Worm (Caenorhabditis elegans) whole organism, mixed stage, embryonic: ENCODE results near the gene R04B3.3.

Experiments used
- lsy-2 ChIP-seq: fragments of 150-350 bp; optimal IDR thresholded peaks from 2 replicates; lab custom pipeline; 2014; ENCODE audit warnings: missing biosample characterization, missing genetic modification characterization
- mep-1 ChIP-seq: fragments of 150-350 bp; optimal IDR thresholded peaks from 2 replicates; lab custom pipeline; 2017; ENCODE audit warnings: missing biosample characterization, missing genetic modification reagents, missing genetic modification characterization, inconsistent platforms
- nhr-237 ChIP-seq: fragments of 150-350 bp; optimal IDR thresholded peaks from 2 replicates; lab custom pipeline; 2014; ENCODE audit warnings: missing biosample characterization, missing genetic modification characterization
- nhr-76 ChIP-seq: sonication (generic microtip); optimal IDR thresholded peaks from 2 replicates; lab custom pipeline; 2017; ENCODE audit warnings: missing biosample characterization, missing genetic modification characterization
- sptf-1 ChIP-seq: sonication (generic microtip); optimal IDR thresholded peaks from 2 replicates; lab custom pipeline; 2017; ENCODE audit warnings: mild to moderate bottlenecking, missing genetic modification characterization, moderate library complexity, missing compliant biosample characterization
- unc-39 ChIP-seq: fragments of 150-350 bp; optimal IDR thresholded peaks from 2 replicates; lab custom pipeline; 2014; ENCODE audit warnings: missing biosample characterization, missing genetic modification characterization
- unc-62 ChIP-seq: fragments of 150-350 bp; optimal IDR thresholded peaks from 2 replicates; lab custom pipeline; 2014; ENCODE audit warnings: missing biosample characterization, missing genetic modification reagents, missing genetic modification characterization
- ztf-11 ChIP-seq: fragments of 150-350 bp; optimal IDR thresholded peaks from 2 replicates; lab custom pipeline; 2014; ENCODE audit warnings: missing biosample characterization, missing genetic modification characterization

- TF ChIP-seq sptf-1 (tag; lab: Kevin White, UChicago) = no peak
- no peak for TF ChIP-seq unc-39 (tag; lab: Kevin White, UChicago)
- no peak for TF ChIP-seq mep-1 (tag; lab: Kevin White, UChicago)
- TF ChIP-seq unc-62 (GFP tag; lab: Kevin White, UChicago) = no peak
- TF ChIP-seq nhr-237 (tag; lab: Kevin White, UChicago) = no peak
- TF ChIP-seq ztf-11 (tag; lab: Kevin White, UChicago) = no peak
- TF ChIP-seq lsy-2 (tag; lab: Kevin White, UChicago) = no peak
- TF ChIP-seq nhr-76 = no peak
Measured at ce11 chrX:2427404-2427803, 48.4 kb downstream of the R04B3.3 start, which contains the start of gene gcy-31.
